Worm (Caenorhabditis elegans): Measurements from ENCODE around the gene pyr-1.

- TF ChIP-seq W03F9.2 (tag; optimal IDR thresholded peaks at IDR 0.05) (no peak), him-1 (tag; optimal IDR thresholded peaks at IDR 0.05) (no peak)
Observed at ce11 chrII:8612470-8612869, 38.4 kb upstream of the pyr-1 start, which contains the start of gene T22C8.1.
